Worm (Caenorhabditis elegans) whole organism, L1 larva: ENCODE measurements around the gene R13H4.5.

Source experiments
- elt-3 ChIP-seq, 6 experiments: fragments of 150-350 bp in 1 of 6; sonication (generic microtip); optimal IDR thresholded peaks; 2 replicates each; lab custom pipeline; 2017 to 2018; ENCODE audit warnings: missing biosample characterization in 6 of 6, missing genetic modification characterization in 6 of 6, inconsistent platforms in 1 of 6
- sptf-1 ChIP-seq: fragments of 150-350 bp; optimal IDR thresholded peaks from 2 replicates; lab custom pipeline; 2014; ENCODE audit warnings: missing biosample characterization, missing genetic modification characterization

- TF ChIP-seq sptf-1 (tag; lab: Kevin White, UChicago) (no peak), elt-3 (tag; optimal IDR thresholded peaks at IDR 0.05; lab: Kevin White, UChicago) (no peak)
These were observed 16.2 kb downstream of the R13H4.5 start for ce11 chrV:11876657-11877056.
